Fruit fly (Drosophila melanogaster) whole organism, adult: ENCODE results near the gene tfc.
"Not testable (repeated sequence)": the region's sequence is repeated elsewhere in the genome, so short reads cannot be mapped to it uniquely, and the experiment has no call there.

Experiments used
- CG11617 ChIP-seq: fragments of 200-800 bp; sonication (Bioruptor generic); optimal IDR thresholded peaks from 2 replicates; lab custom pipeline; 2017; ENCODE audit warnings: mild to moderate bottlenecking, missing biosample characterization, missing genetic modification reagents, missing genetic modification characterization
- CG12768 ChIP-seq: fragments of 200-800 bp; sonication (Bioruptor generic); optimal IDR thresholded peaks from 2 replicates; lab custom pipeline; 2017; ENCODE audit warnings: missing biosample characterization, missing genetic modification characterization, mild to moderate bottlenecking, moderate library complexity, missing genetic modification reagents
- CG14711 ChIP-seq: fragments of 200-800 bp; sonication (Bioruptor generic); optimal IDR thresholded peaks from 2 replicates; lab custom pipeline; 2018; ENCODE audit warnings: missing biosample characterization, mild to moderate bottlenecking, missing genetic modification characterization, moderate library complexity
- CG1620 ChIP-seq: fragments of 200-800 bp; sonication (Bioruptor generic); optimal IDR thresholded peaks from 2 replicates; lab custom pipeline; 2016; ENCODE audit warnings: missing biosample characterization, missing genetic modification characterization
- CG33017 ChIP-seq: fragments of 200-800 bp; sonication (Bioruptor generic); optimal IDR thresholded peaks from 2 replicates; lab custom pipeline; 2018; ENCODE audit warnings: missing biosample characterization, mild to moderate bottlenecking, missing genetic modification characterization, moderate library complexity
- CG5204 ChIP-seq: fragments of 200-800 bp; sonication (Bioruptor generic); optimal IDR thresholded peaks from 2 replicates; lab custom pipeline; 2016; ENCODE audit warnings: missing biosample characterization, missing genetic modification characterization
- CG7045 ChIP-seq: fragments of 200-800 bp; sonication (Bioruptor generic); optimal IDR thresholded peaks from 2 replicates; lab custom pipeline; 2017; ENCODE audit warnings: missing biosample characterization, mild to moderate bottlenecking, missing genetic modification characterization
- CG7101 ChIP-seq: fragments of 200-800 bp; sonication (Bioruptor generic); optimal IDR thresholded peaks from 2 replicates; lab custom pipeline; 2018; ENCODE audit warnings: missing biosample characterization, mild to moderate bottlenecking, missing genetic modification characterization, moderate library complexity
- Clk ChIP-seq: fragments of 200-800 bp; sonication (Bioruptor generic); optimal IDR thresholded peaks from 2 replicates; lab custom pipeline; 2017; ENCODE audit warnings: missing biosample characterization, missing genetic modification characterization
- Crg-1 ChIP-seq: fragments of 200-800 bp; sonication (Bioruptor generic); optimal IDR thresholded peaks from 2 replicates; lab custom pipeline; 2016; ENCODE audit warnings: missing biosample characterization, missing genetic modification characterization
- Hr96 ChIP-seq: fragments of 200-800 bp; sonication (Bioruptor generic); optimal IDR thresholded peaks from 2 replicates; lab custom pipeline; 2016; ENCODE audit warnings: missing biosample characterization, missing genetic modification characterization
- Mnt ChIP-seq: fragments of 200-800 bp; sonication (Bioruptor generic); optimal IDR thresholded peaks from 2 replicates; lab custom pipeline; 2016; ENCODE audit warnings: missing biosample characterization, mild to moderate bottlenecking, missing genetic modification characterization
- bab1 ChIP-seq: fragments of 200-800 bp; sonication (Bioruptor generic); optimal IDR thresholded peaks from 3 replicates; lab custom pipeline; 2019; ENCODE audit warnings: missing biosample characterization, mild to moderate bottlenecking, missing genetic modification characterization, moderate library complexity
- cic ChIP-seq: fragments of 200-800 bp; sonication (Bioruptor generic); optimal IDR thresholded peaks from 2 replicates; lab custom pipeline; 2017; ENCODE audit warnings: missing biosample characterization, mild to moderate bottlenecking, missing genetic modification characterization, moderate library complexity
- cnc ChIP-seq, 2 experiments: fragments of >200 bp; optimal IDR thresholded peaks; 2 replicates each; lab custom pipeline; 2017
- kay ChIP-seq: fragments of 200-800 bp; sonication (Bioruptor generic); peaks from one replicate; lab custom pipeline; 2016; ENCODE audit warnings: missing biosample characterization, missing genetic modification characterization, borderline replicate concordance
- ovo ChIP-seq: fragments of 200-800 bp; sonication (Bioruptor generic); optimal IDR thresholded peaks from 2 replicates; lab custom pipeline; 2016; ENCODE audit warnings: missing biosample characterization, missing genetic modification characterization
- pad ChIP-seq: fragments of 200-800 bp; sonication (Bioruptor generic); optimal IDR thresholded peaks from 3 replicates; lab custom pipeline; 2017; ENCODE audit warnings: missing biosample characterization, missing genetic modification characterization, mild to moderate bottlenecking, moderate library complexity, missing genetic modification reagents
- tj ChIP-seq: fragments of 200-800 bp; sonication (Bioruptor generic); optimal IDR thresholded peaks from 3 replicates; lab custom pipeline; 2017; ENCODE audit warnings: missing biosample characterization, mild to moderate bottlenecking, missing genetic modification characterization, moderate library complexity
- toe ChIP-seq: fragments of 200-800 bp; sonication (Bioruptor generic); optimal IDR thresholded peaks from 2 replicates; lab custom pipeline; 2016; ENCODE audit warnings: missing biosample characterization, missing genetic modification characterization

tfc gene

DNA sequence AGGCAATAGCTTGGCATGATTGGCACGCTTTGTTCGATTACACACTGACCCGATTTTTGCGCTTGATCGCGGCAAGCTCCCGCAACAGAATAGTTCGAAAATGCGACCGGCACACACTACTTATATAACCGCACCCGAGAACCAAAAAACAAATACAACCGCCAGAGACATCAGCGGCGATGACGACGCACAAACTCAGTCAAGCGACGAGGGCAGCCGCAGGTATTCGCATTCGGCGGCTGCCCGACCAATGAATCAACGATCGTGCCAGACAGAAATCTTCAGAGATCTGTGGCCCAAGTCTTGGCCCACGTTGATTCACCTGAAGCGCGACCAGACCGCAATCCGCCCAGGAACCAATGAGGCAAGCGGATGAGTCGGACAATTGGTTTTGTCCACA, 18.0 kb upstream of the tfc start, which contains the start of gene CG9192:
Gene CG9192, minus strand, starts transcription at position 101 of the 400 bp plus-strand sequence.
- TF ChIP-seq CG7045 (GFP tag; lab: Kevin White, UChicago) (no peak), ovo (GFP tag; lab: Kevin White, UChicago) (no peak), CG1620 (no peak), CG14711 (no peak), kay (no peak), CG11617 (GFP tag; lab: Kevin White, UChicago) (no peak), bab1 (GFP tag; lab: Kevin White, UChicago) (no peak), cnc (optimal IDR thresholded peaks at IDR 0.05; lab: Kevin White, UChicago) (no peak), CG7101 (tag; lab: Kevin White, UChicago) (no peak), CG33017 (no peak), toe (GFP tag; lab: Kevin White, UChicago) (no peak), Mnt (GFP tag; lab: Kevin White, UChicago) (no peak), Clk (GFP tag; lab: Kevin White, UChicago) (no peak), CG5204 (no peak)

DNA sequence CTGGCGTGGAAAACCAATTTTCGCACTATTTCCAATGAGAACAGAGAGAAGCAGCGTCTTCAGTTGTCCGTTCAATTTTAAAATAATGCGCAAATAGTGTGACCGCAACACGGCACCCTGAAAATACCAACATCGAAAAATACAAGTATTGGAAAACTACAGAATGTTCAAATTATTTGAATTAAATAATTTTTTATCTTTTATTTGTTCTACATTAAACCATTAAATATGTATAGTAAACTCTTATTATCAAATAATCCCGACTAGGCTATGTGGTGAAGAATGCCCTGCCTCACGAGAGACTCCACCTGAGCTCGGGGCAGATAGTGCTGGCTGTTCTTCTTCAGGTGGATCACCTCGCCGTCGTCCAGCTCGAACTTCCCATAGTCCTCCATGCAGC, 10.4 kb upstream of the tfc start, which contains the start of gene Klp61F:
Gene Klp61F, minus strand, starts transcription at position 101 of the 400 bp plus-strand sequence.
- not testable (repeated sequence) for TF ChIP-seq CG5204; pad; CG7045 (GFP tag; lab: Kevin White, UChicago)

DNA sequence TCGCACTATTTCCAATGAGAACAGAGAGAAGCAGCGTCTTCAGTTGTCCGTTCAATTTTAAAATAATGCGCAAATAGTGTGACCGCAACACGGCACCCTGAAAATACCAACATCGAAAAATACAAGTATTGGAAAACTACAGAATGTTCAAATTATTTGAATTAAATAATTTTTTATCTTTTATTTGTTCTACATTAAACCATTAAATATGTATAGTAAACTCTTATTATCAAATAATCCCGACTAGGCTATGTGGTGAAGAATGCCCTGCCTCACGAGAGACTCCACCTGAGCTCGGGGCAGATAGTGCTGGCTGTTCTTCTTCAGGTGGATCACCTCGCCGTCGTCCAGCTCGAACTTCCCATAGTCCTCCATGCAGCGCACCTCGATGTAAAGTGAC, 9.4 kb upstream of the tfc start, which contains the start of gene CG32318:
Gene CG32318, minus strand, starts transcription at position 101 of the 400 bp plus-strand sequence.
- TF ChIP-seq ovo (GFP tag; lab: Kevin White, UChicago); tj; bab1 (GFP tag; lab: Kevin White, UChicago): not testable (repeated sequence)

DNA sequence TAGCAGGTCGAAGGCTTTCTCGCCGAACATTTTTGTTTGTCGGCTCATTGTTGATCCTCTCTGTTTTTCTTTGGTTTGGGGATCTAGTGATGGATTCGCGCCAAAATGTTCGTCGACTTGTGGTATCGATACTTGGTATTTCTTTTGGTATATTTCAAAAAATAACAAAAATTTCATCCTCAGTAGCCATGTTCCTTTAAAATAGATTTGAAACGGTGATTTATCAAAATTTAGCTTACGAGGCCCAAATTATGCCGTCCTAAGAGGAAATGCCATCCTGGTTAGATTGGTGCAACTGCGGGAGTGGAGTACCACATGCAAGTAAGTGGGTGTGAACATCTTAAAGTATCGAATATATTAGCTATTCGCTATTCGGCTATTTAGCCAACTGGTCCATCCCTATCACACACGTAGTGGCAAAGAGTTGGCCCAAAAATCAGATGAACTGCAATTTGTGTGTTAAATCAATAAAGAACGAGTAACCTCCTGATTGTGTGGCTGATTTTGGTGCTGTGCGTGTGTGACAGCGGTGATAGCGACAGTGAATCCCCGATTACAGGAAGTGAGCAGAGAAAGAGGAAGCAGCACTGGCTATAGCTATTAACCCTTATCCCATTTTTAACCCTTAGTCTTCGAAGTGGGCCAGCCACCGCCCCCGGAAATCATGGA, 8.5 kb upstream of the tfc start, which contains the start of the genes Psf1 and Sac1:
Gene Psf1, minus strand, starts transcription at position 51 of the 669 bp plus-strand sequence.
Gene Sac1, plus strand, starts transcription at position 191 of the 669 bp plus-strand sequence.
- TF ChIP-seq CG11617 (GFP tag; lab: Kevin White, UChicago) (no peak), cic (no peak), ovo (GFP tag; lab: Kevin White, UChicago) (no peak), CG7045 (GFP tag; lab: Kevin White, UChicago) (peak; percentile 5), CG12768 (GFP tag; lab: Kevin White, UChicago) (no peak), CG33017 (no peak), CG14711 (peak; percentile 19), CG5204 (peak; percentile 30), toe (GFP tag; lab: Kevin White, UChicago) (peak; percentile 49), CG1620 (peak; percentile 29), Hr96 (GFP tag; lab: Kevin White, UChicago) (peak; percentile 55), pad (no peak), Crg-1 (no peak), Mnt (GFP tag; lab: Kevin White, UChicago) (peak; percentile 20)

DNA sequence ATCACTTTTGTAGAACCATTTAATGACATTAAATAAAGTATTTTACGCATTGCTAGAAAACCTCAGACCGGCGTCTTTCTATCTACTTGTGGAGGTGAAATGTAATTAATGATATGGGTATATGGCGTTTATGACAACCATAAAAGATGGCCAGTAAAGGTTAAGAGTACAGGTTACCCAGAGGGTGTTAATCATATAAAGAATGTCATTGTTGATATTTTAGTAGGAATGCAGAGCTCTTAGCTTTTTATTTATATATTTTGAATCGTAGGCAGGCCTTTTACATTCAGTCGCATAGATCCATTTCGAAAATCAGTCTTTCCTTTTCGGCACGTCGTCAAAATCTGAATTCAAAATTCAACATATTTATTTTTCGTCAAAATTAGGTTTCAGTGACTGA, 5.9 kb upstream of the tfc start, which contains the start of gene Bfc:
Gene Bfc, plus strand, starts transcription at position 301 of the 400 bp plus-strand sequence.
- TF ChIP-seq bab1 (GFP tag; lab: Kevin White, UChicago) (no peak), cic (no peak), Clk (GFP tag; lab: Kevin White, UChicago) (no peak), Hr96 (GFP tag; lab: Kevin White, UChicago) (no peak), ovo (GFP tag; lab: Kevin White, UChicago) (no peak), CG12768 (GFP tag; lab: Kevin White, UChicago) (no peak), pad (no peak), CG7045 (GFP tag; lab: Kevin White, UChicago) (no peak), CG33017 (no peak), CG11617 (GFP tag; lab: Kevin White, UChicago) (no peak), cnc (optimal IDR thresholded peaks at IDR 0.05; lab: Kevin White, UChicago) (no peak), tj (no peak), CG1620 (no peak), Mnt (GFP tag; lab: Kevin White, UChicago) (no peak), CG14711 (no peak), CG7101 (tag; lab: Kevin White, UChicago) (no peak), kay (no peak)

DNA sequence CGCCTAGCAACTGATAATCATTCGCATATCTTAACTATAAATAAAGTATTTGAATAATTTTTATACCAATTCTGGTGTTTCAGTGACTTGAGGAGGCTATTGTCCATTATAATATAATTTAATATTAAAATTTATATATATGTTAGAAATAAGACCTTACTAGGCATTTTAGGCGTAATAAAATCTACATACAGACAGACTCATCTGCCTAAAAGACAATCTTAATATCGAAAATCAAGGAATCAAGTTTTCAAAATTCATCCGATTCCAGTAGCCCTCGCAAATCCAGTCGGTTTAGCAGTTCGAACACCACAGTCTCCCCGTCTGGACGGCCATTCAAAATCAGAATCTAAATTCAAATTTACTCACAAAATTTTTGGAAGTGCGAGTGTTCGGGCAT, 4.5 kb upstream of the tfc start, which contains the start of the genes CG9130 and CG9133:
Gene CG9130, plus strand, starts transcription at position 301 of the 400 bp plus-strand sequence.
Gene CG9133, plus strand, starts transcription at position 301 of the 400 bp plus-strand sequence.
- TF ChIP-seq kay: no peak
- TF ChIP-seq ovo (GFP tag; lab: Kevin White, UChicago): no peak
- no peak for TF ChIP-seq Hr96 (GFP tag; lab: Kevin White, UChicago)
- TF ChIP-seq Mnt (GFP tag; lab: Kevin White, UChicago): no peak
- no peak for TF ChIP-seq tj
- TF ChIP-seq CG11617 (GFP tag; lab: Kevin White, UChicago): no peak
- no peak for TF ChIP-seq cic
- no peak for TF ChIP-seq toe (GFP tag; lab: Kevin White, UChicago)
- TF ChIP-seq CG1620: no peak

DNA sequence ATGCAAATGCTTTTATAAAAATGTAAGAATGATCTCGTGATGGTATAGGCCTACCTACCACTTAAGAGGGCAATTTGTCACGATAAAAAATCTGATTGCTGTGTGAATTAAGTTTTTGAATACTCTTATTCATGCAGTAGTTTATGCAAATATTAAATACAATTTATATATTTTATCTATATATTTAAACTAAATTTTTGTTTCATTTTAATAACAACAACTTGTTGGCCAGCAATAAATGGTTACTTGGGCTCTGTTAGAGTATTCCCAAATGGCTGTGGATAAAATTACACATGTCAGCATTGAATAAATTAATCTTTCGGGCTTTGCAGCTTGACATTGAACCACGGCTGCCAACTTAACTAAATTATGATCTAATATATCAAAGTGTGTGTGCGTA, 2.3 kb downstream of the tfc start:
- no peak for TF ChIP-seq CG7101 (tag; lab: Kevin White, UChicago)
- no peak for TF ChIP-seq Crg-1
- TF ChIP-seq pad: no peak
- TF ChIP-seq ovo (GFP tag; lab: Kevin White, UChicago): no peak
- no peak for TF ChIP-seq cnc (optimal IDR thresholded peaks at IDR 0.05; lab: Kevin White, UChicago)
- no peak for TF ChIP-seq kay
- no peak for TF ChIP-seq bab1 (GFP tag; lab: Kevin White, UChicago)
- no peak for TF ChIP-seq CG1620
- TF ChIP-seq CG33017: no peak
- no peak for TF ChIP-seq CG14711
- no peak for TF ChIP-seq Clk (GFP tag; lab: Kevin White, UChicago)
- TF ChIP-seq tj: no peak
